Fruit fly (Drosophila melanogaster): Measurements from ENCODE around the gene dmGlut.

The dmGlut gene

DNA sequence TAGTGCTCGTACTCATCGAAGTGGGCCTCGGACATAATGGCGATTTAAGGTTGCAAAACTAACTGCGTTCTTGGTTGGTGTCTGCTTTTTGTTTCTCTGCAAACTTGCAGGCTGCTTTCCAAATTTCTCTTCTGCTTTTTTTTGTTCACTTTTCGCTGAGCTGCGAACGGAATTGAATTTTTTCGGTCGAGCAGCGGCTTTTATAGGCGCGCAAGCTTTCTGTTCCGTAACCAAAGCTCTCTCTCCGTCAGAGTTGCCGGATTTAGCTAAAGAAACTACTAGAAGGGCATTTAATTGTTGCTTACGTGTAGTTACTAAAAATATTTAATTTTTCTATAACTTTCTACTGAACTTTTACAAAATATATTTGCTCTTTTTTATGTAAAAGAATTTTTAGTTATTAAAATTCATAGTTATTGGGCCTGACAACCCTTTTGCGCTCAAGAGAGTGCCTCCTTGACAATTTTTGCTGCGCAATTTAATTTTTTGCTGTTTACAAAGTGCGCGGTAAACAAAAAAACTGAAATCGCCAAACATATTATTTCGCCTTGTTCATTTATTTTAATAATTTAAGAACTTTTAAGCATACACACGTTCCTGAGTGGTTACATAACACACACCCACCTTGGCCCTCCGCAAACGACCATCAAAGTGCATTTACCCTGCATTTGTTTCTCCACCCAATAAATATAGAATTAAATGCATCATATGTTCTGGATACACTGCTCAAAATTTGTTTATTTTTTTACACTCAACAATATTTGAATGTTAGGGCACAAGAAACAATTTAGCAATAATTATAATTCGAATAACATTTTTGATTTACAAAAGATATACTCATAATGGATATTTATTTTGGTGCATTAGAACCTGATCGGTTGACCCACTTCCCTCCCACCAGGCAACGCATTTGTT, 19.0 kb downstream of the dmGlut start, which contains the start of gene CG6770:
Gene CG6770, minus strand, starts transcription at position 178 of the 915 bp plus-strand sequence.
- peak; percentile 91 for TF ChIP-seq Met (GFP tag; optimal IDR thresholded peaks at IDR 0.05)
- peak; percentile 89 for TF ChIP-seq acj6 (GFP tag; optimal IDR thresholded peaks at IDR 0.05)
- TF ChIP-seq spab (GFP tag; optimal IDR thresholded peaks at IDR 0.05), result peak; percentile 78
- TF ChIP-seq Sox14 (GFP tag; optimal IDR thresholded peaks at IDR 0.05), result peak; percentile 74
- peak; percentile 85 for TF ChIP-seq Eip75B (GFP tag; optimal IDR thresholded peaks at IDR 0.05)
- TF ChIP-seq esn (GFP tag; optimal IDR thresholded peaks at IDR 0.05), result peak; percentile 93
- TF ChIP-seq CG11294 (GFP tag; IDR thresholded peaks at IDR 0.05), result peak; percentile 76
- TF ChIP-seq vri (GFP tag; optimal IDR thresholded peaks at IDR 0.05), result peak; percentile 87
- peak; percentile 38 for TF ChIP-seq CG4318 (GFP tag; optimal IDR thresholded peaks at IDR 0.05)
- peak; percentile 87 for TF ChIP-seq OdsH (GFP tag; optimal IDR thresholded peaks at IDR 0.05)
- peak; percentile 92 for TF ChIP-seq CG15336 (GFP tag; IDR thresholded peaks at IDR 0.05)
- TF ChIP-seq CG8119 (GFP tag; IDR thresholded peaks at IDR 0.05), result peak; percentile 89
- peak; percentile 74 for TF ChIP-seq CG10631 (GFP tag; optimal IDR thresholded peaks at IDR 0.05)
- peak; percentile 93 for TF ChIP-seq CG6792 (GFP tag; optimal IDR thresholded peaks at IDR 0.05)
- peak; percentile 83 for TF ChIP-seq dsx (GFP tag; optimal IDR thresholded peaks at IDR 0.05; ENCODE audit: poor library complexity, severe bottlenecking)
- no peak for TF ChIP-seq Hr38 (GFP tag; optimal IDR thresholded peaks at IDR 0.05)
- peak; percentile 72 for TF ChIP-seq CG9139 (GFP tag; optimal IDR thresholded peaks at IDR 0.05)
- TF ChIP-seq Eip78C (GFP tag), result peak; percentile 97
- TF ChIP-seq Lpt (GFP tag; optimal IDR thresholded peaks at IDR 0.05), result peak; percentile 43
- peak; percentile 28 to 76 for TF ChIP-seq salr (GFP tag; optimal IDR thresholded peaks at IDR 0.05)
- peak; percentile 83 for TF ChIP-seq CG32006 (GFP tag; optimal IDR thresholded peaks at IDR 0.05)
- peak; percentile 90 for TF ChIP-seq lz (GFP tag; optimal IDR thresholded peaks at IDR 0.05)
- peak; percentile 71 for TF ChIP-seq Hr39 (GFP tag; optimal IDR thresholded peaks at IDR 0.05)
- TF ChIP-seq Sox102F (GFP tag; optimal IDR thresholded peaks at IDR 0.05), result peak; percentile 91
- TF ChIP-seq fd59A (GFP tag; optimal IDR thresholded peaks at IDR 0.05), result peak; percentile 78
- TF ChIP-seq cyc (GFP tag; optimal IDR thresholded peaks at IDR 0.05), result peak; percentile 80
- peak; percentile 94 for TF ChIP-seq Eip93F (GFP tag; optimal IDR thresholded peaks at IDR 0.05)
- TF ChIP-seq CG34406 (GFP tag; optimal IDR thresholded peaks at IDR 0.05), result peak; percentile 89
- peak; percentile 61 for TF ChIP-seq Sox15 (GFP tag; optimal IDR thresholded peaks at IDR 0.05)
- TF ChIP-seq fkh (GFP tag; optimal IDR thresholded peaks at IDR 0.05), result peak; percentile 74
- TF ChIP-seq Gug (GFP tag; IDR thresholded peaks at IDR 0.05), result peak; percentile 76
- peak; percentile 88 for TF ChIP-seq CG3032 (tag; optimal IDR thresholded peaks at IDR 0.05)
- TF ChIP-seq CG3919 (GFP tag; optimal IDR thresholded peaks at IDR 0.05), result peak; percentile 87
- peak; percentile 85 for TF ChIP-seq Ets96B (tag; optimal IDR thresholded peaks at IDR 0.05)
- TF ChIP-seq CG6276 (GFP tag; optimal IDR thresholded peaks at IDR 0.05), result peak; percentile 81
- peak; percentile 80 for TF ChIP-seq CG10669 (GFP tag; optimal IDR thresholded peaks at IDR 0.05)
- peak; percentile 81 to 87 for TF ChIP-seq ss (GFP tag; optimal IDR thresholded peaks at IDR 0.05)
- TF ChIP-seq Smox (GFP tag; optimal IDR thresholded peaks at IDR 0.05), result peak; percentile 92
- peak; percentile 79 for TF ChIP-seq CG11762 (GFP tag; optimal IDR thresholded peaks at IDR 0.05; ENCODE audit: insufficient read depth)
- peak; percentile 85 for TF ChIP-seq CG16779 (tag; optimal IDR thresholded peaks at IDR 0.05)
- peak; percentile 72 for TF ChIP-seq net (GFP tag; optimal IDR thresholded peaks at IDR 0.05)
- TF ChIP-seq Blimp-1 (GFP tag; optimal IDR thresholded peaks at IDR 0.05), result peak; percentile 75
- TF ChIP-seq CG6163 (GFP tag; IDR thresholded peaks at IDR 0.05), result peak; percentile 91
- peak; percentile 25 for TF ChIP-seq dac (GFP tag; optimal IDR thresholded peaks at IDR 0.05)
- TF ChIP-seq pdm3 (GFP tag; optimal IDR thresholded peaks at IDR 0.05), result peak; percentile 87
- TF ChIP-seq CG1621 (tag; optimal IDR thresholded peaks at IDR 0.05), result peak; percentile 64
- peak; percentile 82 for TF ChIP-seq CG31627 (GFP tag; optimal IDR thresholded peaks at IDR 0.05)
- peak; percentile 88 for TF ChIP-seq achi (GFP tag; optimal IDR thresholded peaks at IDR 0.05)
- TF ChIP-seq Ets21C (GFP tag; optimal IDR thresholded peaks at IDR 0.05), result peak; percentile 79
